Fruit fly (Drosophila melanogaster) ovary, adult (tissue): ENCODE measurements around the gene CG15021.
A peak's percentile ranks its signal among the peaks of the same experiment; 100 is the strongest.

Source experiments
- CG17801 ChIP-seq: fragments of 200-800 bp; optimal IDR thresholded peaks from 2 replicates; lab custom pipeline; 2019; ENCODE audit warnings: missing biosample characterization, mild to moderate bottlenecking, missing genetic modification characterization, moderate library complexity; ENCODE audit not compliant: partially characterized antibody

The CG15021 gene

dm6 chr3L:4408313-4409133, 28.0 kb upstream of the CG15021 start:
- no peak for TF ChIP-seq CG17801

- no peak for TF ChIP-seq CG17801
Measured at dm6 chr3L:4409134-4409897, 27.2 kb upstream of the CG15021 start.

- TF ChIP-seq CG17801, result no peak
Measured at dm6 chr3L:4409898-4410629, 26.5 kb upstream of the CG15021 start.

dm6 chr3L:4411025-4411873, 25.3 kb upstream of the CG15021 start:
- no peak for TF ChIP-seq CG17801

dm6 chr3L:4411951-4412350, 24.6 kb upstream of the CG15021 start:
- TF ChIP-seq CG17801, result no peak

- TF ChIP-seq CG17801, result no peak
Measured at dm6 chr3L:4412974-4413373, 23.5 kb upstream of the CG15021 start.

- TF ChIP-seq CG17801, result peak; percentile 10
Measured at dm6 chr3L:4413800-4414446, 22.6 kb upstream of the CG15021 start.

dm6 chr3L:4414579-4414978, 21.9 kb upstream of the CG15021 start:
- no peak for TF ChIP-seq CG17801

dm6 chr3L:4415326-4416274, 20.9 kb upstream of the CG15021 start:
- no peak for TF ChIP-seq CG17801

- TF ChIP-seq CG17801, result no peak
Measured at dm6 chr3L:4417068-4417467, 19.5 kb upstream of the CG15021 start.

dm6 chr3L:4417543-4417942, 19.0 kb upstream of the CG15021 start:
- TF ChIP-seq CG17801, result no peak

- no peak for TF ChIP-seq CG17801
Measured at dm6 chr3L:4421362-4421761, 15.2 kb upstream of the CG15021 start, which contains the start of gene CG15020. Gene CG15020 (plus strand): TSS chr3L:4421662.

- no peak for TF ChIP-seq CG17801
Measured at dm6 chr3L:4426581-4426980, 9.9 kb upstream of the CG15021 start.

- TF ChIP-seq CG17801, result no peak
Measured at dm6 chr3L:4428918-4429546, 7.5 kb upstream of the CG15021 start, which contains the start of gene nAChRbeta1. Gene nAChRbeta1 (plus strand): TSS chr3L:4429349.
